Fruit fly (Drosophila melanogaster): ENCODE measurements around the gene mkg-p.

Gene mkg-p

DNA sequence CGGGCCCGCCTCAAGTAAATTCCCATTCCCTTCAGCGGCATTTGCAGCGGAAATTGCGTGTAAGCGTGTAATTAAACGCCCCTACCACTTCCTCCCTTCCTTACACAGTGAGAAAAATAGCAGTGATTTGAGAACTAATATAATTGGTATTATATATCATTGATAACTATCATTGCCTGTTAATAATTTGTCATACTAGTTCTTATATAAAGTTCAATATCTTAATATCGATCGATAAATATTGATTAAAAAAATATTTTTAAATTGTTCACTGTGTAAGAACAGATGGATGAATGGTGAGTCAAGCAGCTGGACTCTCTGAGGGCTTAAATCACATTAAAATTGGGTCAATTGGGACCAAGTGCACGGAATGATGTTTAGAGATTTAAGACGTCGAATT lies 40.0 kb upstream of the mkg-p start (continued):
- TF ChIP-seq Lhr (GFP tag; optimal IDR thresholded peaks at IDR 0.05), result no peak
- peak; percentile 23 for TF ChIP-seq Dad (GFP tag; optimal IDR thresholded peaks at IDR 0.05)
- peak; percentile 64 for TF ChIP-seq CG18599 (GFP tag; optimal IDR thresholded peaks at IDR 0.05)
- no peak for TF ChIP-seq cg (GFP tag; optimal IDR thresholded peaks at IDR 0.05)
- TF ChIP-seq CG12236 (GFP tag; optimal IDR thresholded peaks at IDR 0.05), result no peak
- TF ChIP-seq Atf-2 (GFP tag; optimal IDR thresholded peaks at IDR 0.05), result no peak
- no peak for TF ChIP-seq CG8944 (GFP tag; optimal IDR thresholded peaks at IDR 0.05)
- peak; percentile 65 for TF ChIP-seq HLH3B (GFP tag; IDR thresholded peaks at IDR 0.05)
- TF ChIP-seq Gug (GFP tag; IDR thresholded peaks at IDR 0.05), result 0 out of 4 replicates have a peak, but pooled peaks have one; percentile 39
- peak; percentile 61 for TF ChIP-seq CG6765 (GFP tag; optimal IDR thresholded peaks at IDR 0.05)
- peak; percentile 66 for TF ChIP-seq row (GFP tag; IDR thresholded peaks at IDR 0.05)
- peak; percentile 39; the same call in 1 of the 2 replicates for TF ChIP-seq stc (GFP tag; IDR thresholded peaks at IDR 0.05)
- TF ChIP-seq Sox102F (GFP tag; optimal IDR thresholded peaks at IDR 0.05), result peak; percentile 43
- TF ChIP-seq Opbp (GFP tag; IDR thresholded peaks at IDR 0.05; ENCODE audit: partially characterized antibody), result no peak
- peak; percentile 0 for TF ChIP-seq stwl (tag; optimal IDR thresholded peaks at IDR 0.05)
- TF ChIP-seq Blimp-1 (GFP tag; optimal IDR thresholded peaks at IDR 0.05), result peak; percentile 66
- 0 out of 3 replicates have a peak, but pooled peaks have one; percentile 29 for TF ChIP-seq zfh1 (GFP tag; IDR thresholded peaks at IDR 0.05)
- peak; percentile 55 for TF ChIP-seq H2.0 (GFP tag; IDR thresholded peaks at IDR 0.05)
- peak; percentile 61 for TF ChIP-seq dmrt99B (tag; optimal IDR thresholded peaks at IDR 0.05)
- peak; percentile 52 for TF ChIP-seq slbo (GFP tag; IDR thresholded peaks at IDR 0.05)
- TF ChIP-seq CG32767 (GFP tag; IDR thresholded peaks at IDR 0.05), result no peak
- no peak for TF ChIP-seq CG11560 (tag; IDR thresholded peaks at IDR 0.05)
- TF ChIP-seq onecut (GFP tag; IDR thresholded peaks at IDR 0.05), result peak; percentile 46; the same call in 1 of the 2 replicates
- no peak for TF ChIP-seq CG7357 (GFP tag; IDR thresholded peaks at IDR 0.05)
- TF ChIP-seq D19A (tag; optimal IDR thresholded peaks at IDR 0.05), result peak; percentile 66
- TF ChIP-seq CG15514 (GFP tag; optimal IDR thresholded peaks at IDR 0.05), result peak; percentile 47
- peak; percentile 59 for TF ChIP-seq trem (tag; optimal IDR thresholded peaks at IDR 0.05)
- TF ChIP-seq fd3F (GFP tag; optimal IDR thresholded peaks at IDR 0.05), result no peak
- peak; percentile 49; the same call in 1 of the 2 replicates for TF ChIP-seq CG14014 (GFP tag; IDR thresholded peaks at IDR 0.05)
- peak; percentile 67; the same call in 2 of the 3 replicates for TF ChIP-seq dysf (GFP tag; IDR thresholded peaks at IDR 0.05)
- no peak for TF ChIP-seq CG4707 (GFP tag; optimal IDR thresholded peaks at IDR 0.05)
- TF ChIP-seq CG10147 (GFP tag; optimal IDR thresholded peaks at IDR 0.05), result peak; percentile 14
- TF ChIP-seq vfl (GFP tag; optimal IDR thresholded peaks at IDR 0.05), result no peak
- TF ChIP-seq E2f1 (GFP tag; IDR thresholded peaks at IDR 0.05), result peak; percentile 55
- TF ChIP-seq gce (GFP tag; IDR thresholded peaks at IDR 0.05), result 0 out of 3 replicates have a peak, but pooled peaks have one; percentile 41
- TF ChIP-seq Med (GFP tag), result peak; percentile 66
- peak; percentile 29 for TF ChIP-seq PHDP (tag; optimal IDR thresholded peaks at IDR 0.05)
- TF ChIP-seq CG4328 (GFP tag; optimal IDR thresholded peaks at IDR 0.05), result peak; percentile 8
- peak in 1 of 2 experiments; percentile 18 for TF ChIP-seq dpn (GFP tag; optimal IDR thresholded peaks at IDR 0.05)
- TF ChIP-seq CG9215 (GFP tag; IDR thresholded peaks at IDR 0.05), result peak; percentile 29; the same call in 1 of the 2 replicates
- TF ChIP-seq CG17361 (GFP tag; IDR thresholded peaks at IDR 0.05), result peak; percentile 78
- TF ChIP-seq CG10462 (GFP tag; optimal IDR thresholded peaks at IDR 0.05), result no peak
- TF ChIP-seq lov (optimal IDR thresholded peaks at IDR 0.05), result no peak
- TF ChIP-seq lov (GFP tag; IDR thresholded peaks at IDR 0.05), result 0 out of 3 replicates have a peak, but pooled peaks have one; percentile 24
- TF ChIP-seq CG34422 (GFP tag; IDR thresholded peaks at IDR 0.05), result 0 out of 3 replicates have a peak, but pooled peaks have one; percentile 50
- no peak for TF ChIP-seq Hand (GFP tag; optimal IDR thresholded peaks at IDR 0.05)
- peak; percentile 82 for TF ChIP-seq CG2712 (tag; optimal IDR thresholded peaks at IDR 0.05)
- peak; percentile 74 for TF ChIP-seq CG10979 (tag; optimal IDR thresholded peaks at IDR 0.05)
- TF ChIP-seq Nf-YC (tag; optimal IDR thresholded peaks at IDR 0.05), result peak; percentile 56
- peak; percentile 48 for TF ChIP-seq cwo (GFP tag; optimal IDR thresholded peaks at IDR 0.05)

Measured in whole organism, embryonic.